Worm (Caenorhabditis elegans) whole organism, mixed stage, embryonic: Measurements from ENCODE around the gene pbo-6.

Source experiments
- elt-1 ChIP-seq: sonication (generic microtip); optimal IDR thresholded peaks from 2 replicates; lab custom pipeline; 2017; ENCODE audit warnings: missing genetic modification characterization, mild to moderate bottlenecking, missing compliant biosample characterization, antibody characterized with exemption, moderate library complexity, borderline replicate concordance; ENCODE audit not compliant: insufficient read depth
- lin-13 ChIP-seq: fragments of 150-350 bp; optimal IDR thresholded peaks from 2 replicates; lab custom pipeline; 2014; ENCODE audit warnings: missing biosample characterization, missing genetic modification characterization
- ztf-11 ChIP-seq: fragments of 150-350 bp; optimal IDR thresholded peaks from 2 replicates; lab custom pipeline; 2014; ENCODE audit warnings: missing biosample characterization, missing genetic modification characterization

ce11 chrX:17464801-17465200, 36.0 kb downstream of the pbo-6 start, which contains the start of gene slc-17.1:
- no peak for TF ChIP-seq elt-1 (tag; lab: Kevin White, UChicago)
- no peak for TF ChIP-seq lin-13
- TF ChIP-seq ztf-11 (tag; lab: Kevin White, UChicago): no peak
